Worm (Caenorhabditis elegans): ENCODE results near the gene ben-1.

- no peak for TF ChIP-seq nhr-41 (GFP tag; IDR thresholded peaks at IDR 0.05)
- TF ChIP-seq mxl-3 (GFP tag; optimal IDR thresholded peaks at IDR 0.05): no peak
- TF ChIP-seq lin-38 (GFP tag; IDR thresholded peaks at IDR 0.05): no peak
- TF ChIP-seq snpc-1.2 (GFP tag; IDR thresholded peaks at IDR 0.05): no peak
- no peak for TF ChIP-seq Y48G9A.11 (GFP tag; IDR thresholded peaks at IDR 0.05)
- no peak for TF ChIP-seq dpl-1 (GFP tag; optimal IDR thresholded peaks at IDR 0.05)
- no peak for TF ChIP-seq fkh-10 (GFP tag; optimal IDR thresholded peaks at IDR 0.05)
- TF ChIP-seq Y5F2A.4 (GFP tag; optimal IDR thresholded peaks at IDR 0.05): no peak
- no peak for TF ChIP-seq aha-1 (tag)
- TF ChIP-seq unc-62 (GFP tag; optimal IDR thresholded peaks at IDR 0.05 in 1 of 2): no peak
- TF ChIP-seq unc-62 (tag; optimal IDR thresholded peaks at IDR 0.05): no peak
- no peak for TF ChIP-seq nhr-48 (tag; optimal IDR thresholded peaks at IDR 0.05)
These were observed 11.9 kb upstream of the ben-1 start, which contains the start of gene C54C6.4 for ce11 chrIII:3553349-3553748.
